Worm (Caenorhabditis elegans) whole organism, early embryonic: Measurements from ENCODE around the gene him-3.

Source experiments
- B0310.2 ChIP-seq: sonication (generic microtip); optimal IDR thresholded peaks from 2 replicates; lab custom pipeline; 2016; ENCODE audit warnings: mild to moderate bottlenecking, missing genetic modification characterization, missing compliant biosample characterization
- ceh-36 ChIP-seq: sonication (generic microtip); optimal IDR thresholded peaks from 2 replicates; lab custom pipeline; 2016; ENCODE audit warnings: missing genetic modification characterization, inconsistent platforms, missing compliant biosample characterization

DNA sequence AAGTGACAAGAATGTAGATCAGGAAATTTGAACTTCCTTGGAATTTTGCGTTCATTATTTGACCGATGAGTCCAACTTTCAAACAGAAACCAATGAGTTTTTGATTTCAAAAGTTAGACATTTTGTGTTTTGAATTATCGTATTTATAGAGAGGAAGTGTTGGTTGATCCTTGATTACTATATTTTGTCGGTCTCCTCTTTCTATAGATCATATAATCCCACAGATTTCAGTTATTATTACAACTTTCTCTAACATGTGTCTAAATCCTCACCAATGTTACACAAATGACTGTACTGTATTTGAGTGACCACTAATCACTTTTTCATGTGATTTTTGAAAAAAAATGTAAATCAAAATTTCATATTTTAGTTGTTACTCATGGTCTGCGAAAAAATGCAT lies 12.8 kb upstream of the him-3 start, which contains the start of gene B0478.3:
- TF ChIP-seq B0310.2 (tag; lab: Kevin White, UChicago) = no peak
- no peak for TF ChIP-seq ceh-36
